Fruit fly (Drosophila melanogaster): ENCODE results near the gene Akr1B.

Gene Akr1B

dm6 chr3L:11624281-11624680 lies at the start of gene Akr1B:
Akr1B (minus strand) TSS chr3L:11624381.
- TF ChIP-seq CG10267 (tag; optimal IDR thresholded peaks at IDR 0.05) (no peak), CG8478 (optimal IDR thresholded peaks at IDR 0.05) (no peak)

dm6 chr3L:11656189-11656588 lies 32.0 kb upstream of the Akr1B start:
- 0 out of 2 replicates have a peak, but pooled peaks have one; percentile 13 for TF ChIP-seq esg (GFP tag; conservative IDR thresholded peaks at IDR 0.05)
- no peak for TF ChIP-seq gro (GFP tag; optimal IDR thresholded peaks at IDR 0.05)
- peak; percentile 18; the same call in 1 of the 2 replicates for TF ChIP-seq ap (GFP tag; IDR thresholded peaks at IDR 0.05)
- peak; percentile 89 for TF ChIP-seq Drgx (GFP tag; IDR thresholded peaks at IDR 0.05)
- TF ChIP-seq CG2199 (GFP tag; IDR thresholded peaks at IDR 0.05): no peak
- no peak for TF ChIP-seq prd (optimal IDR thresholded peaks at IDR 0.05)
- TF ChIP-seq prd (GFP tag; IDR thresholded peaks at IDR 0.05): peak; percentile 53
- TF ChIP-seq CG4617 (GFP tag; optimal IDR thresholded peaks at IDR 0.05; ENCODE audit: borderline replicate concordance): no peak
- TF ChIP-seq sisA (GFP tag; IDR thresholded peaks at IDR 0.05): 0 out of 2 replicates have a peak, but pooled peaks have one; percentile 12
- peak; percentile 37; the same call in 1 of the 2 replicates for TF ChIP-seq lmd (GFP tag; IDR thresholded peaks at IDR 0.05)
- no peak for TF ChIP-seq CG3281 (GFP tag; optimal IDR thresholded peaks at IDR 0.05)
- no peak for TF ChIP-seq Poxn (GFP tag; IDR thresholded peaks at IDR 0.05)
- no peak for TF ChIP-seq CG2678 (tag; optimal IDR thresholded peaks at IDR 0.05)
- no peak for TF ChIP-seq trem (tag; optimal IDR thresholded peaks at IDR 0.05)
- no peak for TF ChIP-seq Mes4 (GFP tag; optimal IDR thresholded peaks at IDR 0.05)
- TF ChIP-seq CG12071 (GFP tag; optimal IDR thresholded peaks at IDR 0.05): no peak
- TF ChIP-seq ci (GFP tag; IDR thresholded peaks at IDR 0.05): 0 out of 3 replicates have a peak, but pooled peaks have one; percentile 28
- TF ChIP-seq CG7928 (GFP tag; optimal IDR thresholded peaks at IDR 0.05): no peak
- no peak for TF ChIP-seq CG9215 (GFP tag; IDR thresholded peaks at IDR 0.05)
- TF ChIP-seq gce (GFP tag; IDR thresholded peaks at IDR 0.05): 0 out of 3 replicates have a peak, but pooled peaks have one; percentile 4
- peak; percentile 51 for TF ChIP-seq sens (GFP tag)
- peak; percentile 33; the same call in 1 of the 3 replicates for TF ChIP-seq tgo (GFP tag; IDR thresholded peaks at IDR 0.05)
- no peak for TF ChIP-seq CG7839 (tag; optimal IDR thresholded peaks at IDR 0.05)
- TF ChIP-seq CG15601 (tag; optimal IDR thresholded peaks at IDR 0.05): no peak
- no peak for TF ChIP-seq nerfin-2 (GFP tag; IDR thresholded peaks at IDR 0.05; ENCODE audit: partially characterized antibody)
- no peak for TF ChIP-seq Spps (tag; optimal IDR thresholded peaks at IDR 0.05)

- TF ChIP-seq HmgD (GFP tag; optimal IDR thresholded peaks at IDR 0.05): no peak
- no peak for TF ChIP-seq CG8281 (tag; optimal IDR thresholded peaks at IDR 0.05)
- TF ChIP-seq maf-S (GFP tag; optimal IDR thresholded peaks at IDR 0.05): peak; percentile 49
- no peak for TF ChIP-seq CG12071 (GFP tag; optimal IDR thresholded peaks at IDR 0.05)
- TF ChIP-seq cad (GFP tag; optimal IDR thresholded peaks at IDR 0.05): no peak
- peak; percentile 62 for TF ChIP-seq CG1602 (GFP tag; optimal IDR thresholded peaks at IDR 0.05)
- no peak for TF ChIP-seq nerfin-1 (tag; optimal IDR thresholded peaks at IDR 0.05)
- no peak for TF ChIP-seq grau (tag; optimal IDR thresholded peaks at IDR 0.05)
- TF ChIP-seq corto (GFP tag; optimal IDR thresholded peaks at IDR 0.05): no peak
- TF ChIP-seq gcm2 (GFP tag; optimal IDR thresholded peaks at IDR 0.05): peak; percentile 62
- TF ChIP-seq CG13775 (GFP tag; optimal IDR thresholded peaks at IDR 0.05): peak; percentile 82
- TF ChIP-seq esg (GFP tag; conservative IDR thresholded peaks at IDR 0.05): peak; percentile 49; the same call in 1 of the 2 replicates
- peak; percentile 41; the same call in 1 of the 2 replicates for TF ChIP-seq Adf1 (GFP tag; IDR thresholded peaks at IDR 0.05)
- no peak for TF ChIP-seq chm (GFP tag; IDR thresholded peaks at IDR 0.05)
- TF ChIP-seq wor (GFP tag; IDR thresholded peaks at IDR 0.05): no peak
- TF ChIP-seq CG6683 (GFP tag; optimal IDR thresholded peaks at IDR 0.05): no peak
- 0 out of 2 replicates have a peak, but pooled peaks have one; percentile 31 for TF ChIP-seq cas (GFP tag; IDR thresholded peaks at IDR 0.05)
- peak; percentile 40 for TF ChIP-seq CG8089 (GFP tag; optimal IDR thresholded peaks at IDR 0.05)
- TF ChIP-seq CG2129 (GFP tag; IDR thresholded peaks at IDR 0.05; ENCODE audit: partially characterized antibody): no peak
- TF ChIP-seq Abd-B (GFP tag; optimal IDR thresholded peaks at IDR 0.05): no peak
- no peak for TF ChIP-seq CG3163 (GFP tag; optimal IDR thresholded peaks at IDR 0.05)
- TF ChIP-seq CG13624 (GFP tag; optimal IDR thresholded peaks at IDR 0.05): peak; percentile 80
- TF ChIP-seq Ada2b (GFP tag; IDR thresholded peaks at IDR 0.05): peak; percentile 60
- TF ChIP-seq CG15696 (tag; optimal IDR thresholded peaks at IDR 0.05): peak; percentile 4
- no peak for TF ChIP-seq ATbp (GFP tag; optimal IDR thresholded peaks at IDR 0.05)
Observed at dm6 chr3L:11648410-11648809, 24.2 kb upstream of the Akr1B start, which contains the start of the genes RIOK1 and Polr3H. RIOK1 (minus strand) TSS chr3L:11648474. Polr3H (plus strand) TSS chr3L:11648756.

Measured in whole organism, embryonic.